Worm (Caenorhabditis elegans) whole organism, L4/young adult: Measurements from ENCODE around the gene Y75B8A.33.

Source experiments
- W03F9.2 ChIP-seq: fragments of 150-350 bp; optimal IDR thresholded peaks from 2 replicates; lab custom pipeline; 2014; ENCODE audit warnings: missing biosample characterization, missing genetic modification characterization
- dao-5 ChIP-seq: sonication (generic microtip); optimal IDR thresholded peaks from 2 replicates; lab custom pipeline; 2016; ENCODE audit warnings: missing genotype, missing genetic modification characterization, moderate library complexity, missing compliant biosample characterization
- him-1 ChIP-seq: sonication (generic microtip); optimal IDR thresholded peaks from 2 replicates; lab custom pipeline; 2016; ENCODE audit warnings: missing genotype, missing genetic modification reagents, missing genetic modification characterization, missing compliant biosample characterization

The Y75B8A.33 gene

DNA sequence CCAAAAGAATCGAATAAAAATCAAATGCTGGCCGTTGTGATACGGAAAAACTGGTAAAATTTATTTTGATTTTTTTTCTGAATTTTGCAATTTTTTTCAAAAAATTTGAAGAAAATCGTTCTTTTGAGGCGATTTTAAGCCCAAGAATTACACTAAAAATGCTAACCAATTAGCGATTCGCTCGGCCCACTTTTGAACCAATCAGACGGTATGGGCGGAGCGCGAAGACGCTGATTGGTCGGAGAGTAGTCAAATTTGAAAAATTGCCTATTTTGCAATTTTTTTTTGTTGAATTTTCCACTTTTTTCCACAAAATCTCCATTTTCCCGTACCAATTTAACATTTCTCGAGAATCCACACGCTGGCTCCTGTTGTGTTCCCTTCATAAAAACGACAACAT is 6.1 kb upstream of the Y75B8A.33 start:
- TF ChIP-seq dao-5 (tag; lab: Kevin White, UChicago) = no peak
- TF ChIP-seq him-1 (tag; lab: Kevin White, UChicago) = no peak
- TF ChIP-seq W03F9.2 (tag; lab: Kevin White, UChicago) = no peak

DNA sequence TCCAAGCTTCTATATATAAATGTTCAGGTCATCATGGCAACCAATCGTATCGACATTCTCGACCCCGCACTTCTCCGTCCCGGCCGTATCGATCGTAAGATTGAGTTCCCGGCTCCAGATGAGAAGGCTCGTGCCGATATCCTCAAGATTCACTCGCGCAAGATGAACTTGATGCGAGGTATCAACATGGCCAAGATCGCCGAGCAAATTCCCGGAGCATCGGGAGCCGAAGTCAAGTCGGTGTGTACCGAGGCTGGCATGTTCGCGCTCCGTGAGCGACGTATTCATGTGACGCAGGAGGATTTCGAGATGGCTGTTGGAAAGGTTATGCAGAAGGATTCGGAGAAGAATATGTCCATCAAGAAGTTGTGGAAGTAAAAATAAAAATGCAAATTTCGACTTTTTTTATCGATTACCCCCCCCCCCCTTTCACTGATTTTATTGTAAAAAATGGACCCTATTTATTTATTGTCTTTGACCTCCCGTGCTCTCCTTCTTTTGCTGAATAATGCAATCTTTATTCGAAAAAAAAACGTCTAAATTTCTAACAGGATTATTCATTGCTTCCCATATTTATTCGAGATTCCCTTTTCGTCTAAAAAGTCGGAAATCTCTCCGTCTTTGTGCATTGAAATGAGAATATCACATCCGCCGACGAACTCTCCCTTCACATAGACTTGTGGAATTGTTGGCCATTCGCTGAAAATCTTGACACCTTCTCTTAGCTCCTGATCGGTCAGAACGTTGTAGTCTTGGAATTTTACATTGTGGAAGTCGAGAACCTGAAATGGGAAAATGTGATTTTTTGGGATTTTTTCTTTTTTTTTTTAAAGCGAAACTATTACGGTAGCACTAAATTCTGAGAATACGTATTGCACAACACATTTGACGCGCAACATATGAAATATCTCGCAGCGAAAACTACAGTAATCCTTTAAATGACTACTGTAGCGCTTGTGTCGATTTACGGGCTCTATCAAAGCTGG is 5.2 kb upstream of the Y75B8A.33 start:
- no peak for TF ChIP-seq him-1 (tag; lab: Kevin White, UChicago)
- TF ChIP-seq W03F9.2 (tag; lab: Kevin White, UChicago) = no peak
- no peak for TF ChIP-seq dao-5 (tag; lab: Kevin White, UChicago)

DNA sequence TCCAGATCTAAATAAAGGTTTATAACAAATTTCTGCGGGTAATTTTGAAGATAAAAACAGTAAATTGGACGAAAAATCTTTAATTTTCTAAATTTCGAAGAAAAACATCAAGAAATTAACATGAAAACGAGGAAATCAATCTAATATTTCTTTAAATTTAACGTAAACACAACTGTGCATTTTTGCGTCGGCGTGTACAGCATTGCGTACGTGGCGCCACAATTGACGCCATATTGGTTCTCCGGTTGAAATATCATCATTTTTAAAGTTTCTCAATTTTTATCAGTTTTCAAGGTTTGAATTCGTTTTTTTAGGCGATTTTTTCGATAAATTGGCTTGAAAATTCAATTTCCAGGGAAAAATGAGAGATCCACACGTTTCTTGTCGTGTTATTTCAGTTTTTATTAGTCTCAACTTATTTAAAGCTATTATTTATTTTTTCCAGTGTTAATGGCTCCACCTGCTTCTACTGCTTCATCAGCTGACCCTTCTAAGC is 2.9 kb upstream of the Y75B8A.33 start, which contains the start of gene rpt-6:
Gene rpt-6 (plus strand): TSS at position 446 of the 496 bp plus-strand sequence.
- peak; percentile 57 for TF ChIP-seq W03F9.2 (tag; lab: Kevin White, UChicago)
- no peak for TF ChIP-seq dao-5 (tag; lab: Kevin White, UChicago)
- TF ChIP-seq him-1 (tag; lab: Kevin White, UChicago) = no peak

DNA sequence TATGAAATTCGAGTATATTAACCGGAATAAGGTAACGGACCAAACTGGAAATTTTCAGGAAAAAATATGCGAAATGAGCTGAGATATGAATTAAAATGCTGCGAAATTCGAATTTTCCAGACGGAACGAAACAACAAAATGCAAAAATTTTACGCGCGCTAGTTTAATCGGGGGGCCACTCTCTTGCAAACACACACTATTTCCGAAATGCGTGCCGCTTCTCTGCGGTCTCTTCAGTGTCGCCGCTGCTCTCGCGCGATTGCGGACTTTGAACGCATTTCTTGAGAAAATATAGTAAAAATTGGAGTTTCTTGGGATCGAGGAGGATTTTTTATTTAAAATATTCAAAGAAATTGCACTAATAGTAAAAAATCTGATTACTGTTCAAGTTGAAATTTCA is 2.3 kb upstream of the Y75B8A.33 start:
- TF ChIP-seq him-1 (tag; lab: Kevin White, UChicago) (no peak), W03F9.2 (tag; lab: Kevin White, UChicago) (no peak)

DNA sequence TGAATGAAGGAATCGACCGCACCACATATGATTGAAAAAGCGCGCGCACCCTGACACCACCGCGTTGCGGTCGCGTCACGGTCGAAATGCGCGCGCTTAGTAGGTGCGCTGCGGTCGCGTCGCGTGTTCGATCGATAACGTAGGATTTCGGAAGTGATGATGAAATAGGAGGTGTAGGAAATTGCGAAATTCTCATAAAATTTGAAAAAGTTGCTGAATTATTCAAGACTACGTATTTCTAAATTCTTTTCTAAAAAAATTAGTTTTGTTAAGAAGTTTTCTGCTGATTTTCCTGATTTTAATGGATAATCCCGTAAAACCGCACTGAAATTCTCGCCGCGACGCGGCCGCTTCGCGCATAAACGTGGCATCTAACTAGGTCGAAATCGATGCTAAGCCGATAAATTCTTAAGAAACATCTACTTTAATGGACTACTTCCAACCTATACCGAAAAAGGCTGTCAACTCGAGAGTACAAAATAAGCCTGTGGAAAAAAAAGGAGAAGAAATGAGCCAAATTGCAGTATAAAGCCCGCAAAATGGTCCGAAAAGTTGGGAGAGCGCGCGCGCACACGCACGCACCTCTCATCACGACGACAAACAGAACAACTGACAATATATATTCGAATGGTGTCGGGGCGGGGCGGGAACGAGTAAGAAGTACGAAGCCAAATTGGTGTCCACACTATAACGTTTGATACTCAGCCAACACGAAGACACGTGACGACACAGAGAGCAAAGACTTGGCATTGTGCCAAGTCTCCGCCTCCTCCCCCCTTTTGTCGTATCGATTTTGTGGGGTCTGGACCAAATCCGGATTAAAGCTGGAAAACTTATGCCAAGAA is 1.5 kb upstream of the Y75B8A.33 start, which contains the start of gene his-72:
Gene his-72 (minus strand): TSS at position 589 of the 845 bp plus-strand sequence.
- no peak for TF ChIP-seq W03F9.2 (tag; lab: Kevin White, UChicago)
- TF ChIP-seq dao-5 (tag; lab: Kevin White, UChicago) = no peak
- TF ChIP-seq him-1 (tag; lab: Kevin White, UChicago) = no peak

DNA sequence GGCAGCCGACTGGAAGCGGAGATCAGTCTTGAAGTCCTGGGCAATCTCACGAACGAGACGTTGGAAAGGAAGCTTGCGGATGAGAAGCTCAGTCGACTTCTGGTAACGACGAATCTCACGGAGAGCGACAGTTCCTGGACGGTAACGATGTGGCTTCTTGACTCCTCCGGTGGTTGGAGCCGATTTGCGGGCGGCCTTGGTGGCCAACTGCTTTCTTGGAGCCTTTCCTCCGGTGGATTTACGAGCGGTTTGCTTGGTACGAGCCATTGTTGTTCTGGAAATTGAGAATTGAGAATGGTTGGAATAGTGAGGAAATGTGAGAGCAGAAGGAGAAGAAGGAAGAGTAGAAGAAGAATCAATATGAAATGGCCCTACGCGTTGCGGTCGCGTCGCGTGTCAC is 718 bp upstream of the Y75B8A.33 start:
- TF ChIP-seq W03F9.2 (tag; lab: Kevin White, UChicago) (no peak), him-1 (tag; lab: Kevin White, UChicago) (no peak), dao-5 (tag; lab: Kevin White, UChicago) (no peak)

DNA sequence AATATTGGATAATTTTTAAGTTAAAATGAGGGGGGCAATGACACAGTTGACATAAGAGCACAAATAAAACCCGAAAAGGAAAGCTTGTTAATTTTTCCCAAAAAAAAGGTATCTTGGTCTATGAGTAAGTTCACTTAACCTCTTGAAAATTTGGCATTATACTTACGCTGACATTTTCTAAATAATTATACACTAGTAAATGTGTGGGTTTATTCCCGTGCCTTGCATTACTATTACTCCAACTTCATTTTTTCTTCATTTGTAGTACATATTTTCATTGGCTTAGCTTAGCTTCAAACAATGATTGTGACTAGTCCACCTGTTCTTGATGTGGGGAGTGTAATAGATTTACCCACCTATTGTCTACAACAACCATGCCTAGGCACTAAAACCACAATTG is 7.9 kb downstream of the Y75B8A.33 start, which contains the start of gene Y75B8A.34:
Gene Y75B8A.34 (plus strand): TSS at position 301 of the 400 bp plus-strand sequence.
- TF ChIP-seq W03F9.2 (tag; lab: Kevin White, UChicago) = no peak
- TF ChIP-seq dao-5 (tag; lab: Kevin White, UChicago) = no peak
- no peak for TF ChIP-seq him-1 (tag; lab: Kevin White, UChicago)

DNA sequence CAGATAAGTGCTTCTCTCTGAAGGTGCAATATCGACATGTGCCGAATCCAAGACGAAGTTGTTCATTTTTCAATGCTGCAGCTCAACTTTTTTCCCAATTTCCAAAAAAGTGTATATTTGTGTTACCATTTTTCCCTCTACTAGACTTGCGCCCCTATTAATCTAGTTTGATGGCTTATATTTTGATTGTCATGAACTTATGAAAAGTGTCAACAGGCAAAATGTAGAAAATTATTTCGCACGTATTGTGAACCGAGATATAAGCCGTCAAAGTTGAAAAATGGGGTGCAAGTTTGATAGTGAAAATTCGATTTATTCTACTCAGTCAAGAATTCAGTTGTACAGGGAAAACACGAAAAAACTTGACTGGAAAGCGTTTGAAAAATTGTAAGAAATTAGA is 8.7 kb downstream of the Y75B8A.33 start, which contains the start of gene Y75B8A.32:
Gene Y75B8A.32 (minus strand): TSS at position 101 of the 400 bp plus-strand sequence.
- TF ChIP-seq him-1 (tag; lab: Kevin White, UChicago) = no peak
- TF ChIP-seq W03F9.2 (tag; lab: Kevin White, UChicago) = no peak
- no peak for TF ChIP-seq dao-5 (tag; lab: Kevin White, UChicago)

DNA sequence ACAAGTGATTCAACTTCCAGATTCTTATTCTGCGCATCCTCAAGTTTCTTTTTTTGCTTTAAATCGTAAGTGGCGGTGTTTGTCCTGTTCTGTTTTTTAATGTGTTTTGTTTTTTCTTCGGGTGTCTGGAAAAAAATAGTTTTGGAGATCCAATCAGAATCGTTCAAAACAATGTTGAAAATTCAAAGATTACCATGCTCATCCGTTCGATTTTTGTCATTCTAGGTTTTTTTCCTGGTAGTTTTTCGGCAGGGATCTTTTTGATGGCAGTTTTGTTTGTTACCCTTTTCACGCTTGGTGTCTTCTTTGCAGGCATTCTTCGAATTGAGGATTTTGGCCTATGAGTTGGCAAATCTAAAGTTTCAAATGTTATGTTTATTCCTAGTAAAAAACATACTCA is 10.6 kb downstream of the Y75B8A.33 start:
- TF ChIP-seq him-1 (tag; lab: Kevin White, UChicago) (no peak), dao-5 (tag; lab: Kevin White, UChicago) (no peak), W03F9.2 (tag; lab: Kevin White, UChicago) (no peak)

DNA sequence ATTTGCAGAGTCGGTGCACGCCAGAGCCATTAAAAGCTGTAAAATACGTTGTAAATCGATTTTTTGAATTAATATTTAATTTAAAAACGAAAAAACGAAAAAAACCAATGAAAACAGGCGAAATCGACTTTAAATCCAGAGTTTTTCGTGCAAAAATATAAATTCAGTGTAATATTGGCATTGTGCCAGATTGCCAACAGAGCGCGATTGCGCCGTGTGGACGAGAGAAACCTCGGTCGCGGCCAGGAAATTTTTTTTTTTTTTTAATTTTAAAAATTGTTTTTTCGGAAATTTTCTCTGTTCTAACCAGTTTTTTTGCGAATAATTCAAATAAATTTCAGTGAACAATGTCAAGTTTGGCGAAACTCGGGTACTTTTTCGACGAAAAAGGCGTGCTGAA is 15.9 kb downstream of the Y75B8A.33 start, which contains the start of the genes pph-4.1 and Y75B8A.31:
Gene pph-4.1 (minus strand): TSS at position 36 of the 400 bp plus-strand sequence.
Gene Y75B8A.31 (plus strand): TSS at position 342 of the 400 bp plus-strand sequence.
- no peak for TF ChIP-seq dao-5 (tag; lab: Kevin White, UChicago)
- TF ChIP-seq W03F9.2 (tag; lab: Kevin White, UChicago) = peak; percentile 94
- TF ChIP-seq him-1 (tag; lab: Kevin White, UChicago) = peak; percentile 58

DNA sequence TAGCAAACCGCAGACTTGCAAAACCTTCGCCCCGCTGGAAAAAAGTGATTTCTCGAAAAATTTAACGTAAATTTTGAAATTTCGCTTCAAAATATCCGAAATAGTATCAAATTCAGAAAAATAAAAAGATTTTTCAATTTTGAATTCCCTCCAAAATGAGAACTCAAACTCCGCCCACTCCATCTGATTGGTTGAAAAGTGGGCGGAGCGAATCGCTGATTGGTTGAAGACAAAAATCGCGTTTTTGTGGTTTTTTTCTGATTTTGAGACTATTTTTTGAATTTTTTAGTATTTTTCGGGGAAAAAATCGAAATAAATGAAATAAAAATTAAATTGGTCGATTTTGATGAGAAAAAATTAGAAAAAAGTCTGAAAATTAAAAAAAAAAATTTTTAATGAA is 18.1 kb downstream of the Y75B8A.33 start:
- TF ChIP-seq him-1 (tag; lab: Kevin White, UChicago) (no peak), W03F9.2 (tag; lab: Kevin White, UChicago) (no peak)

DNA sequence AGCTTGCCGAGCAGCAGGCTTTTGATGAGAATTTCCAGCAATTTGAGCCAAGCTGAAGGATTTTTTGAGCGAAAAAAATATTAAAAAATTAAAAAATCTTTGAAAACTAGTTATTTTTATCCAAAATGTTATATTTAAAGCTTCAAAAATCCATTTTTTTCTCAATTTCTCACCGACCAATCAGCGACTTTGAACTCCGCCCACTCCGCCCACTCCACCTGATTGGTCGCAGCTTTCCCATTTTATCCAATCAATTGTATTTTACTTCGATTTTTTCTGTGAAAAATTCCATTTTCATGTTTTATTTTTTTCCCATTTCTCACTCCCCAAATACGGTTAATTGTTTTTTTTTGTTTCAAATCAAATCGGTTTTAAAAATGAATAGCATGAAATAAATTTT is 22.2 kb downstream of the Y75B8A.33 start:
- TF ChIP-seq dao-5 (tag; lab: Kevin White, UChicago) (no peak), him-1 (tag; lab: Kevin White, UChicago) (no peak), W03F9.2 (tag; lab: Kevin White, UChicago) (no peak)
